Fruit fly (Drosophila melanogaster) whole organism, adult: ENCODE measurements around the gene CG31975.

Experiments used
- CG11617 ChIP-seq: fragments of 200-800 bp; sonication (Bioruptor generic); optimal IDR thresholded peaks from 2 replicates; lab custom pipeline; 2017; ENCODE audit warnings: mild to moderate bottlenecking, missing biosample characterization, missing genetic modification reagents, missing genetic modification characterization
- CG12768 ChIP-seq: fragments of 200-800 bp; sonication (Bioruptor generic); optimal IDR thresholded peaks from 2 replicates; lab custom pipeline; 2017; ENCODE audit warnings: missing biosample characterization, missing genetic modification characterization, mild to moderate bottlenecking, moderate library complexity, missing genetic modification reagents
- CG14711 ChIP-seq: fragments of 200-800 bp; sonication (Bioruptor generic); optimal IDR thresholded peaks from 2 replicates; lab custom pipeline; 2018; ENCODE audit warnings: missing biosample characterization, mild to moderate bottlenecking, missing genetic modification characterization, moderate library complexity
- CG1620 ChIP-seq: fragments of 200-800 bp; sonication (Bioruptor generic); optimal IDR thresholded peaks from 2 replicates; lab custom pipeline; 2016; ENCODE audit warnings: missing biosample characterization, missing genetic modification characterization
- CG33017 ChIP-seq: fragments of 200-800 bp; sonication (Bioruptor generic); optimal IDR thresholded peaks from 2 replicates; lab custom pipeline; 2018; ENCODE audit warnings: missing biosample characterization, mild to moderate bottlenecking, missing genetic modification characterization, moderate library complexity
- CG5204 ChIP-seq: fragments of 200-800 bp; sonication (Bioruptor generic); optimal IDR thresholded peaks from 2 replicates; lab custom pipeline; 2016; ENCODE audit warnings: missing biosample characterization, missing genetic modification characterization
- CG7045 ChIP-seq: fragments of 200-800 bp; sonication (Bioruptor generic); optimal IDR thresholded peaks from 2 replicates; lab custom pipeline; 2017; ENCODE audit warnings: missing biosample characterization, mild to moderate bottlenecking, missing genetic modification characterization
- CG7101 ChIP-seq: fragments of 200-800 bp; sonication (Bioruptor generic); optimal IDR thresholded peaks from 2 replicates; lab custom pipeline; 2018; ENCODE audit warnings: missing biosample characterization, mild to moderate bottlenecking, missing genetic modification characterization, moderate library complexity
- Clk ChIP-seq: fragments of 200-800 bp; sonication (Bioruptor generic); optimal IDR thresholded peaks from 2 replicates; lab custom pipeline; 2017; ENCODE audit warnings: missing biosample characterization, missing genetic modification characterization
- Crg-1 ChIP-seq: fragments of 200-800 bp; sonication (Bioruptor generic); optimal IDR thresholded peaks from 2 replicates; lab custom pipeline; 2016; ENCODE audit warnings: missing biosample characterization, missing genetic modification characterization
- Hr96 ChIP-seq: fragments of 200-800 bp; sonication (Bioruptor generic); optimal IDR thresholded peaks from 2 replicates; lab custom pipeline; 2016; ENCODE audit warnings: missing biosample characterization, missing genetic modification characterization
- Mnt ChIP-seq: fragments of 200-800 bp; sonication (Bioruptor generic); optimal IDR thresholded peaks from 2 replicates; lab custom pipeline; 2016; ENCODE audit warnings: missing biosample characterization, mild to moderate bottlenecking, missing genetic modification characterization
- bab1 ChIP-seq: fragments of 200-800 bp; sonication (Bioruptor generic); optimal IDR thresholded peaks from 3 replicates; lab custom pipeline; 2019; ENCODE audit warnings: missing biosample characterization, mild to moderate bottlenecking, missing genetic modification characterization, moderate library complexity
- cic ChIP-seq: fragments of 200-800 bp; sonication (Bioruptor generic); optimal IDR thresholded peaks from 2 replicates; lab custom pipeline; 2017; ENCODE audit warnings: missing biosample characterization, mild to moderate bottlenecking, missing genetic modification characterization, moderate library complexity
- cnc ChIP-seq, 2 experiments: fragments of >200 bp; optimal IDR thresholded peaks; 2 replicates each; lab custom pipeline; 2017
- kay ChIP-seq: fragments of 200-800 bp; sonication (Bioruptor generic); peaks from one replicate; lab custom pipeline; 2016; ENCODE audit warnings: missing biosample characterization, missing genetic modification characterization, borderline replicate concordance
- ovo ChIP-seq: fragments of 200-800 bp; sonication (Bioruptor generic); optimal IDR thresholded peaks from 2 replicates; lab custom pipeline; 2016; ENCODE audit warnings: missing biosample characterization, missing genetic modification characterization
- pad ChIP-seq: fragments of 200-800 bp; sonication (Bioruptor generic); optimal IDR thresholded peaks from 3 replicates; lab custom pipeline; 2017; ENCODE audit warnings: missing biosample characterization, missing genetic modification characterization, mild to moderate bottlenecking, moderate library complexity, missing genetic modification reagents
- tj ChIP-seq: fragments of 200-800 bp; sonication (Bioruptor generic); optimal IDR thresholded peaks from 3 replicates; lab custom pipeline; 2017; ENCODE audit warnings: missing biosample characterization, mild to moderate bottlenecking, missing genetic modification characterization, moderate library complexity
- toe ChIP-seq: fragments of 200-800 bp; sonication (Bioruptor generic); optimal IDR thresholded peaks from 2 replicates; lab custom pipeline; 2016; ENCODE audit warnings: missing biosample characterization, missing genetic modification characterization

CG31975 gene

DNA sequence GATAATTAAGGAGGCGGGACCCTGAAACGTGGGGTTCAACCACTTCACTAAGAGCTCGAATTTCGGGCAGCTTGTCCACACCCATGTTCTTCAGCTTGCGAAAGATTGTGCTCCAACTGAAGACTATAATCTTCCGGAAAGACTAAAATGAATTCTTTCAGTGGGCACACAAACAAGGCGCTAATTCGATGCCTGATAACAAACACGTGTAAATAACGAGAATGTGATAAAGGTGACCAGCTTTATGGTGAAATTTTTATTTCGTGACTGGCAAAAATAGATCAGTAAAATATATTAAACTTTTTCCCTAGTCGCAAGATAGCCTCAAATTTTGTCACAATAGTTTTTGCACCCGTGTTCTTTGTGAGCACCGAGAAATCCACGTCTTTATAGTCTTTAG lies at the start of gene CG31975, which contains the start of gene ovm:
Gene CG31975 (minus strand): TSS at position 144 of the 400 bp plus-strand sequence.
Gene ovm (minus strand): TSS at position 144 of the 400 bp plus-strand sequence.
- TF ChIP-seq CG7045 (GFP tag; lab: Kevin White, UChicago) (no peak), tj (GFP tag; lab: Kevin White, UChicago) (no peak), CG1620 (GFP tag; lab: Kevin White, UChicago) (no peak), CG7101 (tag; lab: Kevin White, UChicago) (no peak), cnc (optimal IDR thresholded peaks at IDR 0.05; lab: Kevin White, UChicago) (peak in 1 of 2 experiments; percentile 68), Crg-1 (GFP tag; lab: Kevin White, UChicago) (no peak), CG33017 (tag; lab: Kevin White, UChicago) (no peak), Mnt (GFP tag; lab: Kevin White, UChicago) (peak; percentile 26), kay (GFP tag; lab: Kevin White, UChicago) (peak; percentile 1), CG11617 (GFP tag; lab: Kevin White, UChicago) (no peak), CG5204 (GFP tag; lab: Kevin White, UChicago) (no peak)

DNA sequence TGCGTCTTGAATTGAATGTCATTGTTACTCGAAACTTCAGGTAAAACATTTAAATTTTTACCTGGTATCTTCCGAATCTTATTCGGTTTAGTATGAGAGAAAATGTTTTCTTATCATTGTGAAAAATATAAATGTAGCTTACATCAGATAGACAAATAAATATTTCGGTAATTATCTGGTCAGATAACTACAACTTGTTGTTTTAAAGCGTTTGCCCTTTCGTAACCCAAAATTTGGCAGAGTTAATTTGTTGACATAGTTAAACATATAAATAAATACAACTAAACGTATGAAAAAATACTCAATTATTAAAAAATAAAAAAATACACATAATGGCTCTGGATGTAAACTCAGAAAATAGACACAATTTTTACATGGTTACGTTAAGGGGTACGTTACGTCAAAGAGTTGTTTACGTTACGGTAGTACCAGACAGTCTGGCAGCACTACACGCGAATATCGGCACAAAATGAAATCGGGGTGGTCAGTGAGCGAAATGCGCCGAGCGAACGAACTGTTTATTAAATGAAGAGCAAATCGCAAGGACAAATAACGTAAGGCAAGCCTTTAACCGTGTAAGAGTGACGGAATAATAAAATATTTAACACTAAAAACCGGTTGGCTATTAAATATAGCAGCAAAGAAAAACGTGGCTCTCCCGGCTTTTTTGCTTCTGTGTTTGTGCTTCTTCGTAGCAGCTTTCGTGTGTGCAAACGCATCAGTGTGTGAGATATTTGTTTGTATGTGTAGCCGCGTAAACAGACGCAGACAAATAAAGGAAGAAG lies 41.8 kb upstream of the CG31975 start:
- no peak for TF ChIP-seq cnc (optimal IDR thresholded peaks at IDR 0.05; lab: Kevin White, UChicago)
- no peak for TF ChIP-seq CG14711 (tag; lab: Kevin White, UChicago)
- no peak for TF ChIP-seq Hr96 (GFP tag; lab: Kevin White, UChicago)
- TF ChIP-seq CG7045 (GFP tag; lab: Kevin White, UChicago) = peak; percentile 19
- peak; percentile 93 for TF ChIP-seq kay (GFP tag; lab: Kevin White, UChicago)
- TF ChIP-seq CG12768 (GFP tag; lab: Kevin White, UChicago) = peak; percentile 5
- no peak for TF ChIP-seq Clk (GFP tag; lab: Kevin White, UChicago)
- no peak for TF ChIP-seq CG33017 (tag; lab: Kevin White, UChicago)
- TF ChIP-seq Crg-1 (GFP tag; lab: Kevin White, UChicago) = peak; percentile 5
- no peak for TF ChIP-seq CG5204 (GFP tag; lab: Kevin White, UChicago)
- peak; percentile 35 for TF ChIP-seq pad
- peak; percentile 13 for TF ChIP-seq bab1 (GFP tag; lab: Kevin White, UChicago)
- TF ChIP-seq Mnt (GFP tag; lab: Kevin White, UChicago) = peak; percentile 77
- TF ChIP-seq ovo (GFP tag; lab: Kevin White, UChicago) = no peak
- no peak for TF ChIP-seq CG1620 (GFP tag; lab: Kevin White, UChicago)
- TF ChIP-seq toe (GFP tag; lab: Kevin White, UChicago) = no peak
- peak; percentile 61 for TF ChIP-seq cic (GFP tag; lab: Kevin White, UChicago)
- no peak for TF ChIP-seq CG11617 (GFP tag; lab: Kevin White, UChicago)
- TF ChIP-seq CG7101 (tag; lab: Kevin White, UChicago) = no peak
- peak; percentile 12 for TF ChIP-seq tj (GFP tag; lab: Kevin White, UChicago)

DNA sequence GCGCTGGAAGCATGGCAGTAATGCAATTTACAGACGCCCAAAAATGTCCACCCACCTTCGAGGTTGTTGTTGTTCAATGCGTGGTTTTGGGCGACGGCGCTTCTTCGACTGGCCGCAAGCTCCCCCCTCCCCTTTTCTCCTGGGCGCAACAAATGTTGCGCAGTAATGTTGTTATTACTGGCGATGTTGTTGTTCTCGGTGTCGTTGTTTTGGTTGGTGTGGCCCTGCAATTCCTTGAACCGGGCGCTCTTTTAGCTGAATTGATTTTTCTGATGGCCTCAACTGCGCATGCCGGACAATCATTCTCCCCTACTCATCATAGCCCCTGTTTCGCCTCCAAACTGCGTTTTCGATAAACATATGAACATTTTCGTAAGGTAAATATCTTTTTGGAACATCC lies 40.2 kb upstream of the CG31975 start:
- TF ChIP-seq tj (GFP tag; lab: Kevin White, UChicago) (peak; percentile 1), cnc (optimal IDR thresholded peaks at IDR 0.05; lab: Kevin White, UChicago) (peak in 1 of 2 experiments; percentile 42), CG7045 (GFP tag; lab: Kevin White, UChicago) (no peak)

DNA sequence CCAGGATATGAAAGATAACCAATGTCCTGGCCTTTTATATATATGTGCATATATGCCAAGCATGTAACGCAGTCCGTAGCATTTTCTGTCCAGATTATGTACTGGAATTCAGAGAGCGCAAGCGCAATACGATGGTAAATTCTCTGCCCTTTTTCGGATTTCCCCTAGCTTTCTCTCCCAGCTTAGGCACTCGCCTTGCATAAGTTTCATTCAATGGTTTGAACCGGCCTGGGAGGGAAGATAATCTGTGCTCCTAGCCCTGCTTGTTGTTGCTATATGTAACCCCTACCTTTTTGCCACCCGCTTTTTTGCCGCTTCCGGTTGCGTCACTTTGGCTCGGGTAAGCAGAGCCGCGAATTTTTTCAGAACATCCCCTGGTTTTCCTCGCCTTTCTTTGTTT lies 38.3 kb upstream of the CG31975 start:
- TF ChIP-seq pad (peak; percentile 46), Hr96 (GFP tag; lab: Kevin White, UChicago) (no peak), cic (GFP tag; lab: Kevin White, UChicago) (no peak), CG14711 (tag; lab: Kevin White, UChicago) (no peak), CG11617 (GFP tag; lab: Kevin White, UChicago) (no peak), Crg-1 (GFP tag; lab: Kevin White, UChicago) (no peak), CG5204 (GFP tag; lab: Kevin White, UChicago) (no peak)

DNA sequence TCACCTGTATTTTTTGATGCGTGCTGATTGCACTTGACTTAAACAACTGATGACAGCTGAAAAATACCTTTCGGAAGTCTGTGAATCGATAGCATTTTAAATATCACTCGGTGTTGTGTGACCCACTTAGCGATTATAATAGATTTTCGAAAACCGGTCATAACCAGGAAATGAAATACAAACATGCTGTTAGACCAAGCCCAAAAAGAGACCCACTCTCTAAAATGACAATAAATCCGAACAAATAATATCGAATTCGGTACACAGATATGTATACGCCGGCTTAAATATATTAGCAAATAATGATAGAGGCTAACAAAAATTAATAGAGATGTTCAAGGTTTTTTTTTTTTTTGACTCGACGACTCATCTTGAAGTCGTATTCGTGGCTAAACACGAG lies 34.9 kb upstream of the CG31975 start:
- TF ChIP-seq ovo (GFP tag; lab: Kevin White, UChicago) = no peak
- no peak for TF ChIP-seq Mnt (GFP tag; lab: Kevin White, UChicago)
- peak; percentile 73 for TF ChIP-seq kay (GFP tag; lab: Kevin White, UChicago)

DNA sequence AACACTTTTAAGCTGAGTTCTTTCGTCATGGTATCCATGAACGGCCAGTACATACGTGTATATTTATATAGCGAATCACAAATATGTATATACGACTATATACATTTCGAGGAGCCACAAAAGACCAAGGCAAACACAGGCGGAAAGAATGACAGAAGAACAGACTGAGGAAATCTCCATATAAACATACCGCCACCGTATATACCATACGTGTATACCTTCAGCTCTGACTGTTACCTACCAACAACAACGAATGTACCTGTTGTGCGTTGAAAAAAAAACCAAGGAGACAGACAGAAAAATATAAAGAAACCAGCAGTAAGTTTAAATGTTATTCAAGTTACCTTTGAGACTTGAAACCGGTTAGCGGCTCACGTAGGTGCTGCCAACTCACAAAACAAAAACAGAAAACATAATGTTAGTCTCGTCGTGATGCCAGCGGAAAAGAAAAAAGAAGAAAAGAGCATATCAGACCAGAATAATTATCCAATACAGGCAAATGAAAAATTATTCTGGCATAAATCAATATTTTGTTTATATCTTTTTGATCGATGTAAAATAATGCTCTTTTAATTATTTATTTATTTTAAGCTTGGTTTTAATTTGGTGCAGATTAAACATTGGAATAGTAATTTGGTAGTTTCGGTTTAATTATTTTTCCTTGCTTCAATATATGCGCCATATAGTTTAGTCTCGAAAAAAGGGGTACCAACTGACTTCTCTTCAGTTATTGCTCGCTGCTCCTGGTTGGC lies 30.9 kb upstream of the CG31975 start:
- TF ChIP-seq pad = no peak
- TF ChIP-seq CG11617 (GFP tag; lab: Kevin White, UChicago) = no peak
- no peak for TF ChIP-seq ovo (GFP tag; lab: Kevin White, UChicago)
- no peak for TF ChIP-seq CG7101 (tag; lab: Kevin White, UChicago)
- no peak for TF ChIP-seq Clk (GFP tag; lab: Kevin White, UChicago)
- no peak for TF ChIP-seq cic (GFP tag; lab: Kevin White, UChicago)
- no peak for TF ChIP-seq Hr96 (GFP tag; lab: Kevin White, UChicago)
- no peak for TF ChIP-seq CG1620 (GFP tag; lab: Kevin White, UChicago)
